Worm (Caenorhabditis elegans) whole organism, L3 larva: ENCODE results near the gene T28A11.13.

Experiments used
- R02D3.7 ChIP-seq: fragments of 150-350 bp; optimal IDR thresholded peaks from 2 replicates; lab custom pipeline; 2014; ENCODE audit warnings: missing biosample characterization, missing genetic modification characterization
- ZK546.5 ChIP-seq: sonication (generic microtip); optimal IDR thresholded peaks from 2 replicates; lab custom pipeline; 2017; ENCODE audit warnings: missing biosample characterization, missing genetic modification characterization
- aly-2 ChIP-seq: fragments of 150-350 bp; optimal IDR thresholded peaks from 2 replicates; lab custom pipeline; 2014; ENCODE audit warnings: missing biosample characterization, missing genetic modification characterization
- ama-1 ChIP-seq: fragments of 150-350 bp; optimal IDR thresholded peaks from 2 replicates; lab custom pipeline; 2018
- ceh-16 ChIP-seq: sonication (generic microtip); optimal IDR thresholded peaks from 2 replicates; lab custom pipeline; 2017; ENCODE audit warnings: missing biosample characterization, missing genetic modification characterization
- ceh-28 ChIP-seq: fragments of 150-350 bp; optimal IDR thresholded peaks from 2 replicates; lab custom pipeline; 2014; ENCODE audit warnings: missing biosample characterization, missing genetic modification reagents, missing genetic modification characterization
- ceh-82 ChIP-seq: fragments of 150-350 bp; optimal IDR thresholded peaks from 2 replicates; lab custom pipeline; 2014; ENCODE audit warnings: missing biosample characterization, missing genetic modification characterization
- ceh-9 ChIP-seq: sonication (generic microtip); optimal IDR thresholded peaks from 2 replicates; lab custom pipeline; 2018; ENCODE audit warnings: missing biosample characterization, missing genetic modification characterization
- egl-27 ChIP-seq: sonication (generic microtip); optimal IDR thresholded peaks from 4 replicates; lab custom pipeline; 2017; ENCODE audit warnings: missing biosample characterization, missing genetic modification reagents, missing genetic modification characterization
- egl-5 ChIP-seq: fragments of 150-350 bp; optimal IDR thresholded peaks from 2 replicates; lab custom pipeline; 2017; ENCODE audit warnings: missing biosample characterization, missing genetic modification reagents, missing genetic modification characterization, inconsistent platforms
- elt-2 ChIP-seq: sonication (generic microtip); optimal IDR thresholded peaks from 2 replicates; lab custom pipeline; 2016; ENCODE audit warnings: missing genetic modification reagents, mild to moderate bottlenecking, missing genetic modification characterization, missing compliant biosample characterization
- elt-3 ChIP-seq, 3 experiments: fragments of 150-350 bp in 1 of 3; sonication (generic microtip) in 2 of 3; optimal IDR thresholded peaks; 2 replicates in 2 of 3; 4 replicates in 1 of 3; lab custom pipeline; 2014 to 2017; ENCODE audit warnings: missing biosample characterization in 3 of 3, missing genetic modification characterization in 3 of 3
- eor-1 ChIP-seq, 2 experiments: fragments of 150-350 bp; optimal IDR thresholded peaks; 2 replicates each; lab custom pipeline; 2014 to 2018; ENCODE audit warnings: missing biosample characterization in 2 of 2, missing genetic modification characterization in 2 of 2
- fkh-10 ChIP-seq: sonication (generic microtip); optimal IDR thresholded peaks from 2 replicates; lab custom pipeline; 2017; ENCODE audit warnings: missing biosample characterization, missing genetic modification reagents, missing genetic modification characterization
- fkh-2 ChIP-seq: fragments of 150-350 bp; optimal IDR thresholded peaks from 2 replicates; lab custom pipeline; 2014; ENCODE audit warnings: missing biosample characterization, missing genetic modification reagents, missing genetic modification characterization
- jun-1 ChIP-seq: fragments of 150-350 bp; optimal IDR thresholded peaks from 2 replicates; lab custom pipeline; 2014; ENCODE audit warnings: missing biosample characterization, missing genetic modification reagents, missing genetic modification characterization
- lin-15B ChIP-seq: fragments of 150-350 bp; optimal IDR thresholded peaks from 2 replicates; lab custom pipeline; 2014; ENCODE audit warnings: missing biosample characterization, missing genetic modification characterization
- lin-39 ChIP-seq: fragments of 150-350 bp; optimal IDR thresholded peaks from 2 replicates; lab custom pipeline; 2018; ENCODE audit warnings: missing biosample characterization, missing genetic modification reagents, missing genetic modification characterization
- lsy-12 ChIP-seq: sonication (generic microtip); optimal IDR thresholded peaks from 2 replicates; lab custom pipeline; 2016; ENCODE audit warnings: mild to moderate bottlenecking, missing genetic modification characterization, missing compliant biosample characterization
- mdl-1 ChIP-seq: fragments of 150-350 bp; optimal IDR thresholded peaks from 2 replicates; lab custom pipeline; 2014; ENCODE audit warnings: missing biosample characterization, missing genetic modification characterization
- mml-1 ChIP-seq: fragments of 150-350 bp; sonication (generic microtip); optimal IDR thresholded peaks from 3 replicates; lab custom pipeline; 2014; ENCODE audit warnings: missing biosample characterization, missing genetic modification characterization
- nfya-1 ChIP-seq: sonication (generic microtip); optimal IDR thresholded peaks from 2 replicates; lab custom pipeline; 2017; ENCODE audit warnings: missing genetic modification characterization, mild to moderate bottlenecking, missing compliant biosample characterization, antibody characterized with exemption, moderate library complexity; ENCODE audit not compliant: insufficient read depth
- nhr-11 ChIP-seq: fragments of 150-350 bp; optimal IDR thresholded peaks from 2 replicates; lab custom pipeline; 2014; ENCODE audit warnings: missing biosample characterization, missing genetic modification characterization
- nhr-12 ChIP-seq: fragments of 150-350 bp; optimal IDR thresholded peaks from 2 replicates; lab custom pipeline; 2014; ENCODE audit warnings: missing biosample characterization, missing genetic modification characterization
- nhr-23 ChIP-seq: fragments of 150-350 bp; optimal IDR thresholded peaks from 2 replicates; lab custom pipeline; 2014; ENCODE audit warnings: missing biosample characterization, missing genetic modification reagents, missing genetic modification characterization
- nhr-25 ChIP-seq: sonication (generic microtip); optimal IDR thresholded peaks from 2 replicates; lab custom pipeline; 2017; ENCODE audit warnings: missing biosample characterization, missing genetic modification characterization
- nhr-43 ChIP-seq: sonication (generic microtip); optimal IDR thresholded peaks from 2 replicates; lab custom pipeline; 2016; ENCODE audit warnings: mild to moderate bottlenecking, missing genetic modification characterization, missing compliant biosample characterization; ENCODE audit not compliant: poor library complexity, severe bottlenecking
- nhr-67 ChIP-seq: fragments of 150-350 bp; optimal IDR thresholded peaks from 2 replicates; lab custom pipeline; 2014; ENCODE audit warnings: missing biosample characterization, missing genetic modification characterization
- nhr-76 ChIP-seq: fragments of 150-350 bp; sonication (generic microtip); optimal IDR thresholded peaks from 5 replicates; lab custom pipeline; 2014; ENCODE audit warnings: missing biosample characterization, missing genetic modification characterization
- pha-4 ChIP-seq: fragments of 150-350 bp; optimal IDR thresholded peaks from 2 replicates; lab custom pipeline; 2014; ENCODE audit warnings: missing biosample characterization, missing genetic modification reagents, missing genetic modification characterization
- pqm-1 ChIP-seq: fragments of 150-350 bp; optimal IDR thresholded peaks from 2 replicates; lab custom pipeline; 2017; ENCODE audit warnings: missing biosample characterization, missing genetic modification characterization, inconsistent platforms
- snpc-4 ChIP-seq: fragments of 150-350 bp; optimal IDR thresholded peaks from 2 replicates; lab custom pipeline; 2014; ENCODE audit warnings: missing biosample characterization, missing genetic modification characterization
- tbx-2 ChIP-seq: sonication (generic microtip); optimal IDR thresholded peaks from 2 replicates; lab custom pipeline; 2016; ENCODE audit warnings: mild to moderate bottlenecking, missing genetic modification characterization, missing compliant biosample characterization
- unc-39 ChIP-seq: sonication (generic microtip); optimal IDR thresholded peaks from 4 replicates; lab custom pipeline; 2017; ENCODE audit warnings: missing biosample characterization, missing genetic modification characterization
- zag-1 ChIP-seq: fragments of 150-350 bp; optimal IDR thresholded peaks from 2 replicates; lab custom pipeline; 2014; ENCODE audit warnings: missing biosample characterization, missing genetic modification characterization
- ztf-11 ChIP-seq: fragments of 150-350 bp; optimal IDR thresholded peaks from 2 replicates; lab custom pipeline; 2014; ENCODE audit warnings: missing biosample characterization, missing genetic modification characterization
- ztf-4 ChIP-seq: fragments of 150-350 bp; optimal IDR thresholded peaks from 2 replicates; lab custom pipeline; 2014; ENCODE audit warnings: missing biosample characterization, missing genetic modification characterization

Gene T28A11.13

DNA sequence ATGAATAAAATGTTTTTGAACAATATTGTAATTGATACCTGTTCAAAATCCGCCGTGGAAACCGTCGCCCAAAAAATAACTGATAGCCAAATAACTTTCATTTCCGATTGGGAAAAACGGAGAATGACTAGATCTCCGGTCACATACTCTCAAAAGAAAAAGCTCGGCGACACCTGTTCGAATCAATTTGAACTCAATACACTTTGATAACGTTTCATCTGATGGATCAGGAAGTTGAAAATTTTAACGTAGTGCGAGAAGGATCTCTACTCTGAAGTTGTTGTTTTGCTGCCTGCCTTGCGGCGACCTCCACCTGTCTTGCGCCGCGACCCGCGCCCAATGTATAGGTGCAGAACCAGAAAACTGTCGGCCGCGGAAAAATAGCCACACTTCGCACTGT is 23.1 kb upstream of the T28A11.13 start, which contains the start of gene T28A11.20:
Gene T28A11.20 (minus strand): TSS at position 101 of the 400 bp plus-strand sequence.
- TF ChIP-seq zag-1 (tag; lab: Kevin White, UChicago), result no peak
- TF ChIP-seq nhr-23 (tag; lab: Kevin White, UChicago), result no peak
- TF ChIP-seq mml-1 (tag; lab: Kevin White, UChicago), result no peak
- TF ChIP-seq ZK546.5 (tag; lab: Kevin White, UChicago), result no peak
- TF ChIP-seq ceh-28 (tag; lab: Kevin White, UChicago), result no peak
- TF ChIP-seq nhr-76, result no peak
- TF ChIP-seq nhr-25, result no peak
- TF ChIP-seq pqm-1, result no peak
- no peak for TF ChIP-seq nhr-43 (tag; lab: Kevin White, UChicago)
- TF ChIP-seq ama-1, result no peak
- no peak for TF ChIP-seq ceh-16
- no peak for TF ChIP-seq ceh-9 (tag; lab: Kevin White, UChicago)
- TF ChIP-seq nhr-12 (tag; lab: Kevin White, UChicago), result no peak
- no peak for TF ChIP-seq nfya-1
- TF ChIP-seq jun-1 (tag; lab: Kevin White, UChicago), result no peak

DNA sequence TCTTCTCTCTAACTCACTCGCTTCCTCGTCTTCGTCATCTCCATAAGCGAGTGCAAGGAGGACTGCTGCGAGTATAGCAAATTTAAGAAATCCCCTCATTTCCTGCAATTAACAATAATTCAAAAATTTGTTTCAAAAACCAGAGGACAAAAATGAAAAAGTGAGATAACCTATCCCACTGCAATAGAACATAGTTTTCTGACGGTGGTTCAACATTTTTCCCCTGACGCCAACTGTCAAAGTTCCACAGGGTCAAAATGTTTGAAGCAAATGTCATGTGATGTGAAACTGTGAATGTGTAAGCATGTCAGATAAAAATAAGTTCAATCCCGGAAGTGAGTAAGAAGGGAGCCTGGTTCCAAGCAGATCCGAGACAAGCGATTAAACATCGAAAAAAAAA is 19.4 kb upstream of the T28A11.13 start, which contains the start of gene T28A11.19:
Gene T28A11.19 (minus strand): TSS at position 108 of the 400 bp plus-strand sequence.
- TF ChIP-seq tbx-2, result no peak
- no peak for TF ChIP-seq egl-27 (tag; lab: Kevin White, UChicago)
- no peak for TF ChIP-seq ceh-9 (tag; lab: Kevin White, UChicago)
- no peak for TF ChIP-seq mdl-1
- TF ChIP-seq snpc-4, result no peak
- TF ChIP-seq nhr-67 (tag; lab: Kevin White, UChicago), result no peak
- no peak for TF ChIP-seq lin-39 (tag; lab: Kevin White, UChicago)
- no peak for TF ChIP-seq ceh-16
- TF ChIP-seq aly-2 (tag; lab: Kevin White, UChicago), result no peak
- TF ChIP-seq nhr-25, result no peak
- no peak for TF ChIP-seq nhr-76
- TF ChIP-seq jun-1 (tag; lab: Kevin White, UChicago), result no peak
- no peak for TF ChIP-seq ztf-4 (tag; lab: Kevin White, UChicago)
- no peak for TF ChIP-seq fkh-10 (GFP tag; lab: Kevin White, UChicago)
- no peak for TF ChIP-seq mml-1 (tag; lab: Kevin White, UChicago)
- TF ChIP-seq, all 47 proteins: peak for 0

DNA sequence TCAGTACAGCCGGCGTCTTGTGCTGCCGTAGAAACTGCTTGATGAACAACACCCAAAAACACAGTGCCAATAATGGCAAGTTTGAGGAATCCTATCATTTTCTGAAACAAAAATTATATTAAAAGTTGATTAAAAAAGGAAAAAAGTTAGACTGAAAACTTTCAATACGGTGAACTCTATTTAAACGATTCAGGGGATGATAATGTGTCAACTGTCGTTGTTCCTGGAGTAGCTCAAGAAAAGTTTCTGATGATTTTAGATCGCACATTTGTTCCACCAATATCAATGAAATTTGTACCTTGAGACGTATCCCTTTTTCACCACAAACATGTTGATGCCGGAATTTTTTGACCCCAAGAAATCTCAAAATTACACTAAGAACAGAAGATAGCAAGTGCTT is 17.9 kb upstream of the T28A11.13 start, which contains the start of gene T28A11.18:
Gene T28A11.18 (minus strand): TSS at position 101 of the 400 bp plus-strand sequence.
- TF ChIP-seq egl-5, result no peak
- TF ChIP-seq ceh-82, result no peak
- no peak for TF ChIP-seq nhr-11 (tag; lab: Kevin White, UChicago)
- TF ChIP-seq lsy-12 (tag; lab: Kevin White, UChicago), result no peak
- TF ChIP-seq elt-2 (tag; lab: Kevin White, UChicago), result no peak
- no peak for TF ChIP-seq ceh-28 (tag; lab: Kevin White, UChicago)
- no peak for TF ChIP-seq mdl-1
- TF ChIP-seq R02D3.7 (tag; lab: Kevin White, UChicago), result no peak
- TF ChIP-seq ztf-11 (tag; lab: Kevin White, UChicago), result no peak
- TF ChIP-seq snpc-4, result no peak
- TF ChIP-seq ZK546.5 (tag; lab: Kevin White, UChicago), result no peak
- no peak for TF ChIP-seq pha-4 (tag; lab: Kevin White, UChicago)
- no peak for TF ChIP-seq fkh-2 (tag; lab: Kevin White, UChicago)
- no peak for TF ChIP-seq egl-27 (tag; lab: Kevin White, UChicago)
- no peak for TF ChIP-seq nhr-67 (tag; lab: Kevin White, UChicago)
- TF ChIP-seq nfya-1, result no peak
- no peak for TF ChIP-seq ceh-9 (tag; lab: Kevin White, UChicago)
- no peak for TF ChIP-seq elt-3 (tag; optimal IDR thresholded peaks at IDR 0.05; lab: Kevin White, UChicago)
- TF ChIP-seq lin-15B, result no peak
- TF ChIP-seq, all 47 proteins: peak for 0

- TF ChIP-seq ceh-16, result no peak
- no peak for TF ChIP-seq unc-39 (tag; lab: Kevin White, UChicago)
- TF ChIP-seq eor-1 (tag; optimal IDR thresholded peaks at IDR 0.05; lab: Kevin White, UChicago), result no peak
These were observed 16.1 kb upstream of the T28A11.13 start, which contains the start of gene T28A11.17 for ce11 chrV:3266189-3266588. Gene T28A11.17 (minus strand): TSS chrV:3266289.
